Fruit fly (Drosophila melanogaster) whole organism: Measurements from ENCODE around the gene Srg1.

ENCODE experiments used
- CG8478 ChIP-seq: fragments of >200 bp; optimal IDR thresholded peaks from 2 replicates; lab custom pipeline; 2018; ENCODE audit warnings: inconsistent platforms
- Dll ChIP-seq: fragments of >200 bp; optimal IDR thresholded peaks from 2 replicates; lab custom pipeline; 2017
- EcR ChIP-seq, 2 experiments: fragments of >200 bp; optimal IDR thresholded peaks; 2 replicates each; lab custom pipeline; 2017; ENCODE audit warnings: missing biosample characterization in 2 of 2, missing genetic modification characterization in 2 of 2, missing genetic modification reagents in 2 of 2
- pan ChIP-seq: fragments of >200 bp; optimal IDR thresholded peaks from 2 replicates; lab custom pipeline; 2017
- psq ChIP-seq: fragments of >200 bp; optimal IDR thresholded peaks from 2 replicates; lab custom pipeline; 2017
- usp ChIP-seq: fragments of >200 bp; optimal IDR thresholded peaks from 2 replicates; lab custom pipeline; 2017; ENCODE audit warnings: missing biosample characterization, missing genetic modification characterization, mixed read lengths

Srg1 gene

dm6 chr3R:24888418-24888817 lies 23.9 kb upstream of the Srg1 start:
- TF ChIP-seq usp (GFP tag; lab: Kevin White, UChicago) (no peak), CG8478 (lab: Kevin White, UChicago) (no peak), pan (lab: Kevin White, UChicago) (no peak), psq (lab: Kevin White, UChicago) (no peak), Dll (lab: Kevin White, UChicago) (no peak), EcR (GFP tag; optimal IDR thresholded peaks at IDR 0.05; lab: Kevin White, UChicago) (no peak)

dm6 chr3R:24886470-24886869 lies 21.9 kb upstream of the Srg1 start:
- TF ChIP-seq CG8478 (lab: Kevin White, UChicago) = no peak
- no peak for TF ChIP-seq pan (lab: Kevin White, UChicago)
- TF ChIP-seq EcR (GFP tag; optimal IDR thresholded peaks at IDR 0.05; lab: Kevin White, UChicago) = no peak
- TF ChIP-seq Dll (lab: Kevin White, UChicago) = no peak
- TF ChIP-seq psq (lab: Kevin White, UChicago) = no peak
- no peak for TF ChIP-seq usp (GFP tag; lab: Kevin White, UChicago)

- TF ChIP-seq EcR (GFP tag; optimal IDR thresholded peaks at IDR 0.05; lab: Kevin White, UChicago) = no peak
- TF ChIP-seq pan (lab: Kevin White, UChicago) = no peak
- no peak for TF ChIP-seq psq (lab: Kevin White, UChicago)
- no peak for TF ChIP-seq Dll (lab: Kevin White, UChicago)
- no peak for TF ChIP-seq usp (GFP tag; lab: Kevin White, UChicago)
- no peak for TF ChIP-seq CG8478 (lab: Kevin White, UChicago)
Measured at dm6 chr3R:24878655-24879054, 14.1 kb upstream of the Srg1 start.

- no peak for TF ChIP-seq CG8478 (lab: Kevin White, UChicago)
- TF ChIP-seq pan (lab: Kevin White, UChicago) = no peak
- TF ChIP-seq Dll (lab: Kevin White, UChicago) = no peak
Measured at dm6 chr3R:24876843-24877457, 12.4 kb upstream of the Srg1 start, which contains the start of the genes CG11089 and CG31381. Gene CG11089 (plus strand): TSS chr3R:24877045. Gene CG31381 (plus strand): TSS chr3R:24877045.

- TF ChIP-seq CG8478 (lab: Kevin White, UChicago) (peak; percentile 59), usp (GFP tag; lab: Kevin White, UChicago) (no peak), Dll (lab: Kevin White, UChicago) (no peak), psq (lab: Kevin White, UChicago) (no peak)
Measured at dm6 chr3R:24875939-24876842, 11.7 kb upstream of the Srg1 start, which contains the start of gene CG3744. Gene CG3744 (minus strand): TSS chr3R:24876654.

- TF ChIP-seq CG8478 (lab: Kevin White, UChicago) (no peak), pan (lab: Kevin White, UChicago) (no peak), EcR (GFP tag; optimal IDR thresholded peaks at IDR 0.05; lab: Kevin White, UChicago) (no peak), usp (GFP tag; lab: Kevin White, UChicago) (no peak), psq (lab: Kevin White, UChicago) (no peak), Dll (lab: Kevin White, UChicago) (no peak)
Measured at dm6 chr3R:24870389-24871048, 6.0 kb upstream of the Srg1 start, which contains the start of gene CycB3. Gene CycB3 (minus strand): TSS chr3R:24870816.

- TF ChIP-seq EcR (GFP tag; optimal IDR thresholded peaks at IDR 0.05; lab: Kevin White, UChicago) = no peak
- TF ChIP-seq pan (lab: Kevin White, UChicago) = no peak
- no peak for TF ChIP-seq psq (lab: Kevin White, UChicago)
- no peak for TF ChIP-seq CG8478 (lab: Kevin White, UChicago)
- no peak for TF ChIP-seq Dll (lab: Kevin White, UChicago)
Measured at dm6 chr3R:24867956-24868355, 3.4 kb upstream of the Srg1 start.

- TF ChIP-seq CG8478 (lab: Kevin White, UChicago) (no peak), Dll (lab: Kevin White, UChicago) (no peak), pan (lab: Kevin White, UChicago) (no peak), usp (GFP tag; lab: Kevin White, UChicago) (no peak), EcR (GFP tag; optimal IDR thresholded peaks at IDR 0.05; lab: Kevin White, UChicago) (no peak), psq (lab: Kevin White, UChicago) (no peak)
Measured at dm6 chr3R:24866976-24867375, 2.4 kb upstream of the Srg1 start.

dm6 chr3R:24863894-24864293 lies 638 bp downstream of the Srg1 start:
- TF ChIP-seq usp (GFP tag; lab: Kevin White, UChicago) = no peak
- no peak for TF ChIP-seq EcR (GFP tag; optimal IDR thresholded peaks at IDR 0.05; lab: Kevin White, UChicago)
- no peak for TF ChIP-seq pan (lab: Kevin White, UChicago)

- TF ChIP-seq usp (GFP tag; lab: Kevin White, UChicago) (no peak), EcR (GFP tag; optimal IDR thresholded peaks at IDR 0.05; lab: Kevin White, UChicago) (no peak), psq (lab: Kevin White, UChicago) (no peak), Dll (lab: Kevin White, UChicago) (no peak), CG8478 (lab: Kevin White, UChicago) (no peak), pan (lab: Kevin White, UChicago) (no peak)
Measured at dm6 chr3R:24862574-24863089, 1.9 kb downstream of the Srg1 start, which contains the start of gene CG7016. Gene CG7016 (plus strand): TSS chr3R:24862931.
